Worm (Caenorhabditis elegans): ENCODE measurements around the gene Y54G2A.41.
"Not testable (repeated sequence)": the region's sequence is repeated elsewhere in the genome, so short reads cannot be mapped to it uniquely, and the experiment has no call there.

DNA sequence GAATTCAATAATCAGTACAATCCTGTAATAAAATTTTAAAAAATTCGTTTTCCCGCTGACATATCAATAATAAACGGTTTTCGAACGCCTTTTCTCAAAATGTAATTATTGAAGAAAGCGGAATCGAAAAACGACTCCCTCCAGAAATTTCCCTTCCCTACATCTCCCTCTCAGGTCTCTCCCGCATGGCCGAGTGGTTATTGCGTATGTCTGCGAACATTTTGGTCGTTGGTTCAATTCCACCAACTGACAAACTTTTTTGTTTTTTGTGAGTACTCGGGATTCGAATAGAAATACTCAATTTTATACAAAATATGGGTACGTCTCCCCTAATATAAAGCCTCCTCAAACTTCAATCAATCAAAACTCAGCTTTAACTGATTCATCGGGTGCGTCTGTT, 11.6 kb upstream of the Y54G2A.41 start:
- TF ChIP-seq lim-6 (tag; optimal IDR thresholded peaks at IDR 0.05); pag-3 (tag; optimal IDR thresholded peaks at IDR 0.05; ENCODE audit: borderline replicate concordance); nfya-1 (tag; optimal IDR thresholded peaks at IDR 0.05); ama-1 (optimal IDR thresholded peaks at IDR 0.05); madf-2 (tag; optimal IDR thresholded peaks at IDR 0.05); gmeb-2 (tag; optimal IDR thresholded peaks at IDR 0.05); fkh-10 (GFP tag; optimal IDR thresholded peaks at IDR 0.05); unc-42 (tag; optimal IDR thresholded peaks at IDR 0.05); ztf-16 (tag; optimal IDR thresholded peaks at IDR 0.05): not testable (repeated sequence)
- peak; percentile 45 for TF ChIP-seq che-1 (tag; optimal IDR thresholded peaks at IDR 0.05)

All from whole organism, late embryonic.